Worm (Caenorhabditis elegans) whole organism, L2 larva: ENCODE data around the gene T08B1.1.

Source experiments
- F13H6.1 ChIP-seq: sonication (generic microtip); optimal IDR thresholded peaks from 2 replicates; lab custom pipeline; 2016; ENCODE audit warnings: missing genetic modification characterization, missing compliant biosample characterization
- R02D3.7 ChIP-seq: fragments of 150-350 bp; optimal IDR thresholded peaks from 2 replicates; lab custom pipeline; 2014; ENCODE audit warnings: missing biosample characterization, missing genetic modification characterization
- ceh-82 ChIP-seq: fragments of 150-350 bp; optimal IDR thresholded peaks from 2 replicates; lab custom pipeline; 2014; ENCODE audit warnings: missing biosample characterization, missing genetic modification characterization
- egl-27 ChIP-seq: sonication (generic microtip); optimal IDR thresholded peaks from 3 replicates; lab custom pipeline; 2017; ENCODE audit warnings: missing biosample characterization, missing genetic modification reagents, missing genetic modification characterization
- elt-3 ChIP-seq: sonication (generic microtip); optimal IDR thresholded peaks from 2 replicates; lab custom pipeline; 2017; ENCODE audit warnings: missing biosample characterization, missing genetic modification characterization
- fos-1 ChIP-seq: fragments of 150-350 bp; optimal IDR thresholded peaks from 2 replicates; lab custom pipeline; 2014; ENCODE audit warnings: missing biosample characterization, missing genetic modification characterization
- mab-5 ChIP-seq: fragments of 150-350 bp; optimal IDR thresholded peaks from 2 replicates; lab custom pipeline; 2014; ENCODE audit warnings: missing biosample characterization, missing genetic modification characterization
- nhr-12 ChIP-seq: fragments of 150-350 bp; optimal IDR thresholded peaks from 2 replicates; lab custom pipeline; 2014; ENCODE audit warnings: missing biosample characterization, missing genetic modification characterization
- nhr-237 ChIP-seq: fragments of 150-350 bp; optimal IDR thresholded peaks from 2 replicates; lab custom pipeline; 2014; ENCODE audit warnings: missing biosample characterization, missing genetic modification characterization
- skn-1 ChIP-seq: sonication (generic microtip); optimal IDR thresholded peaks from 2 replicates; lab custom pipeline; 2017; ENCODE audit warnings: missing biosample characterization, missing genetic modification characterization
- snpc-4 ChIP-seq: fragments of 150-350 bp; optimal IDR thresholded peaks from 2 replicates; lab custom pipeline; 2014; ENCODE audit warnings: missing biosample characterization, missing genetic modification characterization
- unc-39 ChIP-seq: fragments of 150-350 bp; optimal IDR thresholded peaks from 2 replicates; lab custom pipeline; 2014; ENCODE audit warnings: missing biosample characterization, missing genetic modification characterization
- unc-62 ChIP-seq: fragments of 150-350 bp; optimal IDR thresholded peaks from 2 replicates; lab custom pipeline; 2014; ENCODE audit warnings: missing biosample characterization, missing genetic modification reagents, missing genetic modification characterization

DNA sequence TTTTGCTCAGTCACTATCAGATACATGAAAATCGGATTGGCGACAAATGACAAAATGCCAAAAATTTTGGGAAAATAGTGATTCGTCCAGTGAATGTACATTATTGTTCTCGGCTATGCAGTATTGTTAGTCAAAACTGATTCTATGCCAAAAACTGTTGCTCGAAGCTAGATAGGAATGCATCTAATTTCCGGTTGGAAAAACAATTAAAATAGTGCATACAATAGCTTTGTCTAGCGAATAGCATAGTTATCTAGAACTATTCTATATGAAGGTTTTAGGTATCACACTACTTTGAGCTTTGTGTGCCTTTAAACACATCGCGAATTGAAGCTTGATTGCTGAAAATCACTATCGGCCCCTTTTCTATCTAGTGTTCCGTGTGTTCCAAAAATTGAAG, 22.0 kb downstream of the T08B1.1 start, which contains the start of gene srj-15:
- TF ChIP-seq F13H6.1 (no peak), elt-3 (tag; lab: Kevin White, UChicago) (no peak), egl-27 (tag; lab: Kevin White, UChicago) (no peak), nhr-237 (no peak), unc-39 (tag; lab: Kevin White, UChicago) (no peak), unc-62 (no peak), R02D3.7 (tag; lab: Kevin White, UChicago) (no peak), ceh-82 (tag; lab: Kevin White, UChicago) (no peak), nhr-12 (tag; lab: Kevin White, UChicago) (no peak), snpc-4 (no peak), skn-1 (tag; lab: Kevin White, UChicago) (no peak), fos-1 (tag; lab: Kevin White, UChicago) (no peak), mab-5 (no peak)
